Fruit fly (Drosophila melanogaster) whole organism, embryonic: ENCODE data around the gene CG32161.

Experiments used
- Ada2b ChIP-seq: fragments of 200-800 bp; sonication (Bioruptor generic); IDR thresholded peaks from 2 replicates; pipeline ENCODE4 v1.3.6; 2022; ENCODE audit warnings: missing biosample characterization, missing genetic modification characterization
- Adf1 ChIP-seq: fragments of 200-800 bp; sonication (Bioruptor generic); IDR thresholded peaks from 2 replicates; pipeline ENCODE4 v1.3.6; 2022; ENCODE audit warnings: missing biosample characterization, missing genetic modification characterization
- CG1024 ChIP-seq: fragments of 200-800 bp; sonication (Bioruptor generic); IDR thresholded peaks from 2 replicates; pipeline ENCODE4 v1.3.6; 2022; ENCODE audit warnings: missing biosample characterization, missing genetic modification characterization
- CG10565 ChIP-seq: fragments of 200-800 bp; sonication (Bioruptor generic); optimal IDR thresholded peaks from 3 replicates; lab custom pipeline; 2016; ENCODE audit warnings: missing biosample characterization, mild to moderate bottlenecking, missing genetic modification characterization
- CG11504 ChIP-seq: fragments of 200-800 bp; sonication (Bioruptor generic); optimal IDR thresholded peaks from 3 replicates; lab custom pipeline; 2019; ENCODE audit warnings: missing biosample characterization, mild to moderate bottlenecking, missing genetic modification characterization, moderate library complexity
- CG11560 ChIP-seq: fragments of 200-800 bp; sonication (Bioruptor generic); IDR thresholded peaks from 3 replicates; pipeline ENCODE4 v1.3.6; 2022; ENCODE audit warnings: missing biosample characterization, missing genetic modification characterization
- CG12071 ChIP-seq: fragments of 200-800 bp; sonication (Bioruptor generic); optimal IDR thresholded peaks from 3 replicates; lab custom pipeline; 2018; ENCODE audit warnings: missing biosample characterization, mild to moderate bottlenecking, missing genetic modification characterization
- CG13296 ChIP-seq: fragments of 200-800 bp; sonication (Bioruptor generic); optimal IDR thresholded peaks from 3 replicates; lab custom pipeline; 2018; ENCODE audit warnings: missing biosample characterization, mild to moderate bottlenecking, missing genetic modification characterization
- CG13424 ChIP-seq: fragments of 200-800 bp; sonication (Bioruptor generic); optimal IDR thresholded peaks from 2 replicates; lab custom pipeline; 2019; ENCODE audit warnings: missing biosample characterization, mild to moderate bottlenecking, missing genetic modification characterization, moderate library complexity
- CG14441 ChIP-seq: fragments of 200-800 bp; sonication (Bioruptor generic); IDR thresholded peaks from 2 replicates; pipeline ENCODE4 v1.3.6; 2022; ENCODE audit warnings: missing biosample characterization, missing genetic modification characterization
- CG15514 ChIP-seq: fragments of 200-800 bp; sonication (Bioruptor generic); optimal IDR thresholded peaks from 3 replicates; lab custom pipeline; 2017; ENCODE audit warnings: missing biosample characterization, missing genetic modification characterization, mild to moderate bottlenecking, moderate library complexity, missing genetic modification reagents
- CG17359 ChIP-seq: fragments of 200-800 bp; sonication (Bioruptor generic); optimal IDR thresholded peaks from 3 replicates; lab custom pipeline; 2018; ENCODE audit warnings: missing biosample characterization, mild to moderate bottlenecking, missing genetic modification characterization, moderate library complexity
- CG18599 ChIP-seq: fragments of 200-800 bp; sonication (Bioruptor generic); optimal IDR thresholded peaks from 3 replicates; lab custom pipeline; 2017; ENCODE audit warnings: missing biosample characterization, missing genetic modification characterization, mild to moderate bottlenecking, moderate library complexity, missing genetic modification reagents
- CG2678 ChIP-seq: fragments of 200-800 bp; sonication (Bioruptor generic); optimal IDR thresholded peaks from 3 replicates; lab custom pipeline; 2019; ENCODE audit warnings: missing biosample characterization, mild to moderate bottlenecking, missing genetic modification characterization, moderate library complexity
- CG3847 ChIP-seq: fragments of 200-800 bp; sonication (Bioruptor generic); IDR thresholded peaks from 2 replicates; pipeline ENCODE4 v1.3.6; 2022; ENCODE audit warnings: missing biosample characterization, missing genetic modification characterization
- CG4730 ChIP-seq: fragments of 200-800 bp; sonication (Bioruptor generic); IDR thresholded peaks from 2 replicates; pipeline ENCODE4 v1.3.6; 2022; ENCODE audit warnings: missing biosample characterization, missing genetic modification characterization
- CG7372 ChIP-seq: fragments of 200-800 bp; sonication (Bioruptor generic); IDR thresholded peaks from 2 replicates; pipeline ENCODE4 v1.3.6; 2022; ENCODE audit warnings: missing biosample characterization, missing genetic modification characterization
- CG7928 ChIP-seq: fragments of 200-800 bp; sonication (Bioruptor generic); optimal IDR thresholded peaks from 2 replicates; lab custom pipeline; 2017; ENCODE audit warnings: missing biosample characterization, mild to moderate bottlenecking, missing genetic modification characterization
- CG8388 ChIP-seq: fragments of 200-800 bp; sonication (Bioruptor generic); optimal IDR thresholded peaks from 2 replicates; lab custom pipeline; 2019; ENCODE audit warnings: missing biosample characterization, mild to moderate bottlenecking, missing genetic modification characterization, moderate library complexity
- CG9215 ChIP-seq: fragments of 200-800 bp; sonication (Bioruptor generic); IDR thresholded peaks from 2 replicates; pipeline ENCODE4 v1.3.6; 2022; ENCODE audit warnings: missing biosample characterization, missing genetic modification characterization
- CoRest ChIP-seq: fragments of 200-800 bp; sonication (Bioruptor generic); optimal IDR thresholded peaks from 3 replicates; lab custom pipeline; 2018; ENCODE audit warnings: missing biosample characterization, mild to moderate bottlenecking, missing genetic modification characterization, moderate library complexity
- Dek ChIP-seq: fragments of 200-800 bp; sonication (Bioruptor generic); optimal IDR thresholded peaks from 3 replicates; lab custom pipeline; 2019; ENCODE audit warnings: missing biosample characterization, mild to moderate bottlenecking, missing genetic modification characterization, moderate library complexity
- Gsc ChIP-seq: fragments of 200-800 bp; sonication (Bioruptor generic); IDR thresholded peaks from 2 replicates; pipeline ENCODE4 v1.3.6; 2022; ENCODE audit warnings: missing biosample characterization, missing genetic modification characterization
- HHEX ChIP-seq: fragments of 200-800 bp; sonication (Bioruptor generic); optimal IDR thresholded peaks from 3 replicates; lab custom pipeline; 2017; ENCODE audit warnings: missing biosample characterization, mild to moderate bottlenecking, missing genetic modification characterization, missing genetic modification reagents
- Hr51 ChIP-seq, 2 experiments: fragments of 200-800 bp; sonication (Bioruptor generic); optimal IDR thresholded peaks; 2 replicates in 1 of 2; 3 replicates in 1 of 2; lab custom pipeline; 2016 to 2018; ENCODE audit warnings: missing biosample characterization in 2 of 2, missing genetic modification characterization in 2 of 2, mild to moderate bottlenecking in 1 of 2, moderate library complexity in 1 of 2
- Med ChIP-seq: fragments of 200-800 bp; sonication (Bioruptor generic); peaks from one replicate; lab custom pipeline; 2016; ENCODE audit warnings: missing biosample characterization, missing genetic modification characterization, mild to moderate bottlenecking, inconsistent platforms, moderate library complexity
- Mrtf ChIP-seq: fragments of 200-800 bp; sonication (Bioruptor generic); IDR thresholded peaks from 3 replicates; pipeline ENCODE4 v1.3.6; 2022; ENCODE audit warnings: missing biosample characterization, missing genetic modification characterization
- Opbp ChIP-seq: fragments of 200-800 bp; sonication (Bioruptor generic); IDR thresholded peaks from 3 replicates; pipeline ENCODE4 v1.3.6; 2022; ENCODE audit warnings: missing biosample characterization, missing genetic modification characterization; ENCODE audit not compliant: partially characterized antibody
- Pdp1 ChIP-seq, 2 experiments: fragments of 200-800 bp; sonication (Bioruptor generic); optimal IDR thresholded peaks; 3 replicates each; lab custom pipeline; 2016; ENCODE audit warnings: missing biosample characterization in 2 of 2, missing genetic modification characterization in 2 of 2, mild to moderate bottlenecking in 1 of 2, moderate library complexity in 1 of 2
- Taf1 ChIP-seq: fragments of 200-800 bp; sonication (Bioruptor generic); IDR thresholded peaks from 2 replicates; pipeline ENCODE4 v1.3.6; 2022; ENCODE audit warnings: missing biosample characterization, missing genetic modification characterization
- abd-A ChIP-seq: fragments of 200-800 bp; sonication (Bioruptor generic); optimal IDR thresholded peaks from 3 replicates; lab custom pipeline; 2019; ENCODE audit warnings: missing biosample characterization, mild to moderate bottlenecking, missing genetic modification characterization, moderate library complexity
- danr ChIP-seq: fragments of 200-800 bp; sonication (Bioruptor generic); IDR thresholded peaks from 2 replicates; pipeline ENCODE4 v1.3.6; 2022; ENCODE audit warnings: missing biosample characterization, missing genetic modification characterization
- dmrt11E ChIP-seq: fragments of 200-800 bp; sonication (Bioruptor generic); optimal IDR thresholded peaks from 3 replicates; lab custom pipeline; 2018; ENCODE audit warnings: missing biosample characterization, mild to moderate bottlenecking, missing genetic modification characterization, moderate library complexity
- ewg ChIP-seq: fragments of 200-800 bp; sonication (Bioruptor generic); optimal IDR thresholded peaks from 3 replicates; lab custom pipeline; 2017; ENCODE audit warnings: mild to moderate bottlenecking, missing biosample characterization, missing genetic modification reagents, missing genetic modification characterization
- klu ChIP-seq: fragments of 200-800 bp; sonication (Bioruptor generic); IDR thresholded peaks from 2 replicates; pipeline ENCODE4 v1.3.6; 2022; ENCODE audit warnings: missing biosample characterization, missing genetic modification characterization
- lilli ChIP-seq: fragments of 200-800 bp; sonication (Bioruptor generic); optimal IDR thresholded peaks from 3 replicates; lab custom pipeline; 2016; ENCODE audit warnings: missing biosample characterization, missing genetic modification characterization
- pan ChIP-seq, 4 experiments: fragments of >200 bp in 3 of 4; fragments of 200-800 bp in 1 of 4; sonication (Bioruptor generic) in 1 of 4; optimal IDR thresholded peaks in 3 of 4; IDR thresholded peaks in 1 of 4; 2 replicates each; pipeline versions ENCODE4 v1.3.6 to Lab custom; 2017 to 2022; ENCODE audit warnings: missing biosample characterization in 2 of 4, missing genetic modification characterization in 2 of 4, mixed read lengths in 1 of 4
- pb ChIP-seq: fragments of 200-800 bp; sonication (Bioruptor generic); optimal IDR thresholded peaks from 3 replicates; lab custom pipeline; 2016; ENCODE audit warnings: missing biosample characterization, missing genetic modification characterization
- pho ChIP-seq: fragments of 200-800 bp; sonication (Bioruptor generic); optimal IDR thresholded peaks from 2 replicates; lab custom pipeline; 2016; ENCODE audit warnings: missing biosample characterization, missing genetic modification characterization
- ranshi ChIP-seq: fragments of 200-800 bp; sonication (Bioruptor generic); IDR thresholded peaks from 2 replicates; pipeline ENCODE4 v1.3.6; 2022; ENCODE audit warnings: missing biosample characterization, missing genetic modification characterization
- rib ChIP-seq: fragments of 200-800 bp; sonication (Bioruptor generic); IDR thresholded peaks from 2 replicates; pipeline ENCODE4 v1.3.6; 2022; ENCODE audit warnings: missing biosample characterization, missing genetic modification characterization
- scrt ChIP-seq: fragments of 200-800 bp; sonication (Bioruptor generic); optimal IDR thresholded peaks from 2 replicates; lab custom pipeline; 2018; ENCODE audit warnings: missing biosample characterization, mild to moderate bottlenecking, missing genetic modification characterization, moderate library complexity
- sens ChIP-seq: fragments of 200-800 bp; sonication (Bioruptor generic); peaks from one replicate; lab custom pipeline; 2016; ENCODE audit warnings: missing biosample characterization, missing genetic modification characterization
- sima ChIP-seq: fragments of 200-800 bp; sonication (Bioruptor generic); optimal IDR thresholded peaks from 2 replicates; lab custom pipeline; 2016; ENCODE audit warnings: missing biosample characterization, missing genetic modification characterization
- stc ChIP-seq: fragments of 200-800 bp; sonication (Bioruptor generic); IDR thresholded peaks from 2 replicates; pipeline ENCODE4 v1.3.6; 2022; ENCODE audit warnings: missing biosample characterization, missing genetic modification characterization
- tap ChIP-seq: fragments of 200-800 bp; optimal IDR thresholded peaks from 3 replicates; lab custom pipeline; 2019; ENCODE audit warnings: missing biosample characterization, mild to moderate bottlenecking, missing genetic modification characterization, moderate library complexity
- tgo ChIP-seq: fragments of 200-800 bp; sonication (Bioruptor generic); IDR thresholded peaks from 3 replicates; pipeline ENCODE4 v1.3.6; 2022; ENCODE audit warnings: missing biosample characterization, missing genetic modification characterization
- tin ChIP-seq: fragments of 200-800 bp; sonication (Bioruptor generic); optimal IDR thresholded peaks from 3 replicates; lab custom pipeline; 2016; ENCODE audit warnings: missing biosample characterization, missing genetic modification characterization
- zfh1 ChIP-seq: fragments of 200-800 bp; sonication (Bioruptor generic); IDR thresholded peaks from 3 replicates; pipeline ENCODE4 v1.3.6; 2022; ENCODE audit warnings: missing biosample characterization, missing genetic modification characterization

CG32161 gene

dm6 chr3L:16885042-16885441, 39.0 kb downstream of the CG32161 start (continued):
- peak; percentile 45 for TF ChIP-seq CG18599 (GFP tag; lab: Kevin White, UChicago)
- no peak for TF ChIP-seq CG12071 (GFP tag; lab: Kevin White, UChicago)
- 0 out of 2 replicates have a peak, but pooled peaks have one; percentile 45 for TF ChIP-seq ranshi
- TF ChIP-seq Ada2b (GFP tag; lab: Robert Waterston, UW): peak; percentile 48; the same call in 1 of the 2 replicates
- TF ChIP-seq scrt (GFP tag; lab: Kevin White, UChicago): peak; percentile 13
- TF ChIP-seq Pdp1 (GFP tag; optimal IDR thresholded peaks at IDR 0.05; lab: Kevin White, UChicago): peak in 1 of 2 experiments; percentile 24
- no peak for TF ChIP-seq dmrt11E (tag; lab: Kevin White, UChicago)
- no peak for TF ChIP-seq CG7928 (GFP tag; lab: Kevin White, UChicago)
- TF ChIP-seq tap: peak; percentile 22
- peak; percentile 63 for TF ChIP-seq rib (GFP tag; lab: Robert Waterston, UW)
- TF ChIP-seq CG13296 (GFP tag; lab: Kevin White, UChicago): peak; percentile 61
- TF ChIP-seq CG3847 (GFP tag; lab: Robert Waterston, UW): peak; percentile 37; the same call in 1 of the 2 replicates
- peak; percentile 44; the same call in 1 of the 2 replicates for TF ChIP-seq stc (GFP tag; lab: Robert Waterston, UW)
- 0 out of 2 replicates have a peak, but pooled peaks have one; percentile 12 for TF ChIP-seq CG9215 (GFP tag; lab: Robert Waterston, UW)
- peak; percentile 14 for TF ChIP-seq abd-A
- no peak for TF ChIP-seq CG1024
- TF ChIP-seq sens (GFP tag; lab: Kevin White, UChicago): peak; percentile 15
- 0 out of 2 replicates have a peak, but pooled peaks have one; percentile 9 for TF ChIP-seq Taf1
- TF ChIP-seq CG14441: peak; percentile 62
- TF ChIP-seq Med (GFP tag; lab: Kevin White, UChicago): peak; percentile 63
- TF ChIP-seq zfh1 (GFP tag; lab: Robert Waterston, UW): no peak
- TF ChIP-seq CG13424 (tag; lab: Kevin White, UChicago): peak; percentile 26
- no peak for TF ChIP-seq CG10565 (GFP tag; lab: Kevin White, UChicago)
- TF ChIP-seq pho (GFP tag; lab: Kevin White, UChicago): peak; percentile 6
- TF ChIP-seq lilli (GFP tag; lab: Kevin White, UChicago): peak; percentile 28
- 0 out of 3 replicates have a peak, but pooled peaks have one; percentile 19 for TF ChIP-seq CG11560 (tag; lab: Robert Waterston, UW)
- TF ChIP-seq sima: no peak
- TF ChIP-seq CG4730 (GFP tag; lab: Robert Waterston, UW): 0 out of 2 replicates have a peak, but pooled peaks have one; percentile 13
- no peak for TF ChIP-seq pan (optimal IDR thresholded peaks at IDR 0.05; lab: Kevin White, UChicago)
- peak in 1 of 2 experiments; percentile 72 for TF ChIP-seq pan (GFP tag; optimal IDR thresholded peaks at IDR 0.05 in 1 of 2, IDR thresholded peaks at IDR 0.05 in 1 of 2)
- TF ChIP-seq CG2678 (tag; lab: Kevin White, UChicago): peak; percentile 72
- peak; percentile 41 for TF ChIP-seq CG17359
- TF ChIP-seq tin (GFP tag; lab: Kevin White, UChicago): no peak
- TF ChIP-seq Dek (tag; lab: Kevin White, UChicago): peak; percentile 18
- TF ChIP-seq CG11504: peak; percentile 47
- TF ChIP-seq Opbp (GFP tag; lab: Robert Waterston, UW): no peak
- TF ChIP-seq danr: no peak
- no peak for TF ChIP-seq klu (GFP tag; lab: Robert Waterston, UW)
- TF ChIP-seq CoRest (tag; lab: Kevin White, UChicago): peak; percentile 38
- TF ChIP-seq pb (GFP tag; lab: Kevin White, UChicago): no peak
- no peak for TF ChIP-seq Mrtf (GFP tag; lab: Robert Waterston, UW)
- peak; percentile 34; the same call in 1 of the 2 replicates for TF ChIP-seq Adf1 (GFP tag; lab: Robert Waterston, UW)
- no peak for TF ChIP-seq CG8388 (GFP tag; lab: Kevin White, UChicago)
- TF ChIP-seq tgo: peak; percentile 32; the same call in 1 of the 3 replicates
- peak; percentile 40 for TF ChIP-seq CG15514 (GFP tag; lab: Kevin White, UChicago)
- TF ChIP-seq HHEX (GFP tag; lab: Kevin White, UChicago): peak; percentile 10
- peak; percentile 71 for TF ChIP-seq CG7372 (GFP tag; lab: Robert Waterston, UW)
- TF ChIP-seq Gsc: no peak
- TF ChIP-seq Hr51 (GFP tag; optimal IDR thresholded peaks at IDR 0.05; lab: Kevin White, UChicago): peak in 1 of 2 experiments; percentile 44
- TF ChIP-seq ewg (GFP tag; lab: Kevin White, UChicago): no peak
